Worm (Caenorhabditis elegans) whole organism, mixed stage, embryonic: ENCODE data around the gene M110.7.

Source experiments
- bed-3 ChIP-seq: fragments of 200-800 bp; sonication (Bioruptor generic); optimal IDR thresholded peaks from 3 replicates; lab custom pipeline; 2018; ENCODE audit warnings: mild to moderate bottlenecking, missing genetic modification characterization, moderate library complexity, missing compliant biosample characterization
- blmp-1 ChIP-seq: fragments of 150-350 bp; optimal IDR thresholded peaks from 2 replicates; lab custom pipeline; 2014; ENCODE audit warnings: missing biosample characterization, missing genetic modification characterization
- ceh-39 ChIP-seq: fragments of 150-350 bp; optimal IDR thresholded peaks from 2 replicates; lab custom pipeline; 2014; ENCODE audit warnings: missing biosample characterization, missing genetic modification characterization
- ceh-43 ChIP-seq: fragments of 200-800 bp; sonication (Bioruptor generic); optimal IDR thresholded peaks from 2 replicates; lab custom pipeline; 2018; ENCODE audit warnings: mild to moderate bottlenecking, missing genetic modification characterization, moderate library complexity, missing compliant biosample characterization
- ces-1 ChIP-seq: fragments of 150-350 bp; optimal IDR thresholded peaks from 2 replicates; lab custom pipeline; 2014; ENCODE audit warnings: missing biosample characterization, missing genetic modification reagents, missing genetic modification characterization
- elt-1 ChIP-seq: sonication (generic microtip); optimal IDR thresholded peaks from 2 replicates; lab custom pipeline; 2017; ENCODE audit warnings: missing genetic modification characterization, mild to moderate bottlenecking, missing compliant biosample characterization, antibody characterized with exemption, moderate library complexity, borderline replicate concordance; ENCODE audit not compliant: insufficient read depth
- ham-2 ChIP-seq: fragments of 200-800 bp; sonication (Bioruptor generic); optimal IDR thresholded peaks from 2 replicates; lab custom pipeline; 2018; ENCODE audit warnings: mild to moderate bottlenecking, missing genetic modification characterization, missing compliant biosample characterization
- hlh-1 ChIP-seq: fragments of 150-350 bp; optimal IDR thresholded peaks from 2 replicates; lab custom pipeline; 2014; ENCODE audit warnings: missing biosample characterization, missing genetic modification reagents, missing genetic modification characterization
- lin-32 ChIP-seq: fragments of 200-800 bp; sonication (Bioruptor generic); optimal IDR thresholded peaks from 2 replicates; lab custom pipeline; 2018; ENCODE audit warnings: mild to moderate bottlenecking, missing genetic modification characterization, missing compliant biosample characterization
- lsy-2 ChIP-seq: fragments of 150-350 bp; optimal IDR thresholded peaks from 2 replicates; lab custom pipeline; 2014; ENCODE audit warnings: missing biosample characterization, missing genetic modification characterization
- mep-1 ChIP-seq: fragments of 150-350 bp; optimal IDR thresholded peaks from 2 replicates; lab custom pipeline; 2017; ENCODE audit warnings: missing biosample characterization, missing genetic modification reagents, missing genetic modification characterization, inconsistent platforms
- nhr-12 ChIP-seq: fragments of 150-350 bp; optimal IDR thresholded peaks from 2 replicates; lab custom pipeline; 2014; ENCODE audit warnings: missing biosample characterization, missing genetic modification characterization
- nhr-237 ChIP-seq: fragments of 150-350 bp; optimal IDR thresholded peaks from 2 replicates; lab custom pipeline; 2014; ENCODE audit warnings: missing biosample characterization, missing genetic modification characterization
- nhr-76 ChIP-seq: sonication (generic microtip); optimal IDR thresholded peaks from 2 replicates; lab custom pipeline; 2017; ENCODE audit warnings: missing biosample characterization, missing genetic modification characterization
- snpc-4 ChIP-seq: fragments of 150-350 bp; optimal IDR thresholded peaks from 2 replicates; lab custom pipeline; 2014; ENCODE audit warnings: missing biosample characterization, missing genetic modification characterization
- ztf-11 ChIP-seq: fragments of 150-350 bp; optimal IDR thresholded peaks from 2 replicates; lab custom pipeline; 2014; ENCODE audit warnings: missing biosample characterization, missing genetic modification characterization

The M110.7 gene

DNA sequence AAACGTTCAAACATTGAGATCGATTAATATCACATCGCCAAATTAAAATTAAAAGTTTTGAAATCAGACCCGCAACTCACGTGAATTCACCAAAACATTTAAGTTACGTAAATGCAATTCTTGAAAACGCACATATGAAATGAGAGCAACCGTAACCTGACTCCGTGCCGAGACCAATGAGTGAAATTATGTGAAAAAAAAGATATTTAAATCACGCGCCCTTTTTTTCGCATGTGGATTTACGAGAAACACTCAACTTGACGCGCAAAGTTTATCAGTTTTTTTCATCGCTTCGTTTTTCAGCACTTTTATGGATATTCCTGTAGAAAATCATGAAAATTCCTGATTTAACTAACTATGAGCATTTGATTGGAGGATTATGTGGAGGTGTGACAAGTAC lies 43.5 kb downstream of the M110.7 start, which contains the start of the genes gei-14 and slc-25A32:
Gene gei-14, minus strand, starts transcription at position 175 of the 400 bp plus-strand sequence.
Gene slc-25A32, plus strand, starts transcription at position 242 of the 400 bp plus-strand sequence.
- TF ChIP-seq lin-32 (GFP tag; lab: Kevin White, UChicago) (no peak), bed-3 (GFP tag; lab: Kevin White, UChicago) (no peak), ztf-11 (tag; lab: Kevin White, UChicago) (no peak), lsy-2 (tag; lab: Kevin White, UChicago) (peak; percentile 70), ham-2 (GFP tag; lab: Kevin White, UChicago) (no peak), hlh-1 (tag; lab: Kevin White, UChicago) (no peak), nhr-76 (no peak)

DNA sequence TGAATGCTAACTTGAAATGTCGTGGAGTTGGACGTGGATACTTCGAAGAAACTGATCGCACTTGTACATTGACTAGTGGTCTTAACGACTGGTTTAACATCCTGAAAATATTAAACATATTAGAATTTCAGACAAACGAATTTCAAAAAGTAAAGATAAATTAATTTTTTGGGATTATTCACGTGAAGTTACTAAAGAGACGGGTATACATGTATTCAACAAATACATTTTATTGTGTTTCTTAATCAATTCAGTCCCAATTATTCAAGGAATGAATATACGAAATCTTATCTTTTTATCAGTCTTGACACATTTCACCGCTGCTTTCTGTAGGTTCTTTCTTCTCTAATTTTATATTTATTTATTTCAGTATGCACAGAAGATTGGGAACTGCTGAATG lies 45.8 kb downstream of the M110.7 start, which contains the start of the genes mrpl-10 and clec-142:
Gene mrpl-10, minus strand, starts transcription at position 101 of the 400 bp plus-strand sequence.
Gene clec-142, plus strand, starts transcription at position 264 of the 400 bp plus-strand sequence.
- TF ChIP-seq snpc-4 (tag; lab: Kevin White, UChicago) (no peak), nhr-12 (no peak), ceh-43 (GFP tag; lab: Kevin White, UChicago) (no peak), bed-3 (GFP tag; lab: Kevin White, UChicago) (no peak), blmp-1 (tag; lab: Kevin White, UChicago) (no peak)
- TF ChIP-seq, all 35 proteins: peak for 0

DNA sequence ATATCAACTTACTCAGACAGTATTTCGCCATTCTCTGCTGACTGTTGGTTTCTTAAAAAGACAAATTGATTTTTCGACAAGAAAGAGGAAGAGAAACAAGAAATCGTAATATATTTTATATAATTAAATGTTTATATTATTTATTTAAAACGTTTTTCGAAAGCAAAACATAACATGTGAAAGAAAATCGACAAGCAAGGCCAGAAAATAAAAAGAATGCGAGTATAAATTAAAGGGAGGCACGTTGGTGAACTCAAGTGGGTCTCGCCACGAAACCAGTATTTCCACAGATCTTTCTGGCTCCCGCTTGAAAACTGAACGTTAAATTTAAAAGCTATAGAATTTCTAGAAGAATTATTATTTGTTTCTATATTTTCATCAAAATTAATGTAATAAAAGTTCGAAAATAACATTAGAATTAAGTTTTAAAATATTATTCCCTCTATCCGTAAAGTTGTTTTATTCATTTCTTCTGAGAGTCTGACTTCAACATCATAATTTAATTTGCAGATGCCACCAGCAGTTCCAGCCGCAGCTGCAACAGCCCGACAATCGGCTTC lies 50.6 kb downstream of the M110.7 start, which contains the start of the genes nst-1 and cct-4:
Gene nst-1, minus strand, starts transcription at position 51 of the 560 bp plus-strand sequence.
Gene cct-4, plus strand, starts transcription at position 510 of the 560 bp plus-strand sequence.
- TF ChIP-seq elt-1 (no peak), nhr-237 (tag; lab: Kevin White, UChicago) (peak; percentile 22), ceh-39 (tag; lab: Kevin White, UChicago) (no peak), lsy-2 (tag; lab: Kevin White, UChicago) (peak; percentile 32), mep-1 (tag; lab: Kevin White, UChicago) (peak; percentile 28), ces-1 (GFP tag; lab: Kevin White, UChicago) (peak; percentile 39)
